Worm (Caenorhabditis elegans): Measurements from ENCODE around the gene T05A1.5.

The T05A1.5 gene

ce11 chrIV:9510439-9510838, 35.6 kb upstream of the T05A1.5 start, which contains the start of gene C33A12.4:
Gene C33A12.4 (minus strand): TSS chrIV:9510569.
- TF ChIP-seq ccch-3 (GFP tag; optimal IDR thresholded peaks at IDR 0.05): no peak
- no peak for TF ChIP-seq cebp-1 (GFP tag; IDR thresholded peaks at IDR 0.05)
- TF ChIP-seq cebp-1 (tag; optimal IDR thresholded peaks at IDR 0.05): peak; percentile 8
- TF ChIP-seq madf-6 (GFP tag; IDR thresholded peaks at IDR 0.05): peak; percentile 7; the same call in 1 of the 2 replicates
- peak; percentile 7; the same call in 1 of the 2 replicates for TF ChIP-seq rcor-1 (GFP tag; IDR thresholded peaks at IDR 0.05)

- TF ChIP-seq F37B4.10 (GFP tag; IDR thresholded peaks at IDR 0.05) (no peak), F52B5.7 (tag; optimal IDR thresholded peaks at IDR 0.05) (peak; percentile 24), hmg-20 (GFP tag; IDR thresholded peaks at IDR 0.05) (no peak), lag-1 (GFP tag; IDR thresholded peaks at IDR 0.05) (0 out of 2 replicates have a peak, but pooled peaks have one; percentile 61), repo-1 (tag; optimal IDR thresholded peaks at IDR 0.05) (peak; percentile 76), K12H6.12 (tag; optimal IDR thresholded peaks at IDR 0.05) (peak; percentile 43), snpc-3.4 (tag; optimal IDR thresholded peaks at IDR 0.05) (peak; percentile 11), hlh-12 (tag; optimal IDR thresholded peaks at IDR 0.05) (no peak), ceh-40 (GFP tag; IDR thresholded peaks at IDR 0.05) (no peak), lin-54 (GFP tag; optimal IDR thresholded peaks at IDR 0.05) (peak; percentile 46), ztf-26 (tag; optimal IDR thresholded peaks at IDR 0.05) (peak; percentile 25), sptf-2 (GFP tag; optimal IDR thresholded peaks at IDR 0.05) (no peak), B0261.1 (tag; optimal IDR thresholded peaks at IDR 0.05) (peak; percentile 17), lin-40 (tag; optimal IDR thresholded peaks at IDR 0.05) (peak; percentile 88), ztf-22 (GFP tag; optimal IDR thresholded peaks at IDR 0.05) (no peak), nfya-2 (GFP tag; IDR thresholded peaks at IDR 0.05) (no peak), athp-1 (tag; optimal IDR thresholded peaks at IDR 0.05) (no peak), dpff-1 (tag; optimal IDR thresholded peaks at IDR 0.05) (no peak), attf-3 (GFP tag; conservative IDR thresholded peaks at IDR 0.05) (0 out of 2 replicates have a peak, but pooled peaks have one; percentile 7), snpc-4 (GFP tag; optimal IDR thresholded peaks at IDR 0.05) (peak; percentile 96), snpc-4 (tag; optimal IDR thresholded peaks at IDR 0.05) (peak; percentile 97 to 99 (median 98)), lsl-1 (GFP tag; optimal IDR thresholded peaks at IDR 0.05) (peak; percentile 36), ztf-28 (GFP tag; IDR thresholded peaks at IDR 0.05) (no peak), C17E4.6 (GFP tag; IDR thresholded peaks at IDR 0.05) (0 out of 2 replicates have a peak, but pooled peaks have one; percentile 47), madf-6 (GFP tag; IDR thresholded peaks at IDR 0.05) (peak; percentile 71), somi-1 (GFP tag; optimal IDR thresholded peaks at IDR 0.05) (no peak), atf-7 (tag; optimal IDR thresholded peaks at IDR 0.05) (peak; percentile 56), bed-2 (GFP tag; IDR thresholded peaks at IDR 0.05) (no peak), lsy-27 (tag; optimal IDR thresholded peaks at IDR 0.05; ENCODE audit: borderline replicate concordance, insufficient read depth) (no peak), hsf-1 (GFP tag; IDR thresholded peaks at IDR 0.05) (0 out of 2 replicates have a peak, but pooled peaks have one; percentile 16), B0336.3 (GFP tag; IDR thresholded peaks at IDR 0.05) (peak; percentile 94), lin-35 (GFP tag; optimal IDR thresholded peaks at IDR 0.05) (peak in 1 of 3 experiments; percentile 61), ZK185.1 (tag; optimal IDR thresholded peaks at IDR 0.05; ENCODE audit: poor library complexity, severe bottlenecking) (peak; percentile 54), snpc-1.1 (tag; optimal IDR thresholded peaks at IDR 0.05; ENCODE audit: insufficient read depth) (peak; percentile 89), tbp1 (GFP tag; optimal IDR thresholded peaks at IDR 0.05) (peak; percentile 73), ztf-6 (GFP tag; IDR thresholded peaks at IDR 0.05) (no peak), lir-1 (GFP tag; conservative IDR thresholded peaks at IDR 0.05) (no peak), F23B12.7 (tag; optimal IDR thresholded peaks at IDR 0.05; ENCODE audit: insufficient read depth) (peak; percentile 17), ztf-3 (GFP tag; optimal IDR thresholded peaks at IDR 0.05) (no peak), nfyb-1 (GFP tag; IDR thresholded peaks at IDR 0.05) (peak; percentile 68; the same call in 1 of the 2 replicates), F57A8.1 (GFP tag; optimal IDR thresholded peaks at IDR 0.05) (no peak), K11D2.4 (GFP tag; IDR thresholded peaks at IDR 0.05) (0 out of 2 replicates have a peak, but pooled peaks have one; percentile 18)
Measured at ce11 chrIV:9511221-9511638, 34.9 kb upstream of the T05A1.5 start.
